Fruit fly (Drosophila melanogaster) S2 (cell line): ENCODE results near the gene CG2233.

Experiments
- CG8478 ChIP-seq: fragments of >200 bp; optimal IDR thresholded peaks from 2 replicates; lab custom pipeline; 2018
- CTCF ChIP-seq, 2 experiments: fragments of >200 bp; optimal IDR thresholded peaks; 2 replicates each; lab custom pipeline; 2018

dm6 chrX:8037334-8037733 is at the start of gene CG2233:
- TF ChIP-seq CG8478 (lab: Kevin White, UChicago) (no peak), CTCF (optimal IDR thresholded peaks at IDR 0.05; lab: Kevin White, UChicago) (no peak)
